Fruit fly (Drosophila melanogaster): Measurements from ENCODE around the gene CG31140.

DNA sequence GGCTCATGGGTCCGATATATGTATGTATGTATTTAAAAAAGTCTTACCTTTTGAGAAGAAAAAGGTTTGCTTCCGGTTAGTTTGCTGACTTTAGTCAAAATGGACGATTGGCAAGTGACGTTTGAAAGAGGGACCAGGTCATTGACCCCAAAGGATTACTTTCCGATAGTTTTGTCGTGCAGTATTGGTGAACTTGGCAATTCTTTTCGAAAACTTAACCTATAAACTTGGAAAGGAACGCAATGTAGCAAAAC, 29.6 kb upstream of the CG31140 start, which contains the start of gene RpS19b:
- TF ChIP-seq sv (GFP tag; optimal IDR thresholded peaks at IDR 0.05), result no peak
- no peak for TF ChIP-seq Dif (GFP tag; optimal IDR thresholded peaks at IDR 0.05; ENCODE audit: partially characterized antibody)
- no peak for TF ChIP-seq h (GFP tag; optimal IDR thresholded peaks at IDR 0.05)
- TF ChIP-seq usp (GFP tag; optimal IDR thresholded peaks at IDR 0.05), result no peak
- TF ChIP-seq psq (GFP tag; optimal IDR thresholded peaks at IDR 0.05), result no peak
- TF ChIP-seq fru (GFP tag; optimal IDR thresholded peaks at IDR 0.05), result no peak
- TF ChIP-seq foxo (GFP tag; optimal IDR thresholded peaks at IDR 0.05), result no peak
- TF ChIP-seq CrebA (GFP tag; optimal IDR thresholded peaks at IDR 0.05; ENCODE audit: borderline replicate concordance), result no peak
- no peak for TF ChIP-seq Abd-B (GFP tag; optimal IDR thresholded peaks at IDR 0.05)
- no peak for TF ChIP-seq Myc (optimal IDR thresholded peaks at IDR 0.05)
- no peak for TF ChIP-seq dsf (GFP tag; optimal IDR thresholded peaks at IDR 0.05; ENCODE audit: borderline replicate concordance)
